Worm (Caenorhabditis elegans) whole organism, L1 larva: ENCODE measurements around the gene C36A4.10.

Experiments
- C04F5.9 ChIP-seq: sonication (generic microtip); optimal IDR thresholded peaks from 2 replicates; lab custom pipeline; 2016; ENCODE audit warnings: missing genetic modification characterization, missing compliant biosample characterization
- aly-2 ChIP-seq: fragments of 150-350 bp; optimal IDR thresholded peaks from 2 replicates; lab custom pipeline; 2014; ENCODE audit warnings: missing biosample characterization, missing genetic modification characterization
- blmp-1 ChIP-seq: fragments of 150-350 bp; optimal IDR thresholded peaks from 2 replicates; lab custom pipeline; 2014; ENCODE audit warnings: missing biosample characterization, missing genetic modification characterization
- ceh-82 ChIP-seq, 3 experiments: fragments of 150-350 bp in 1 of 3; sonication (generic microtip) in 2 of 3; optimal IDR thresholded peaks; 2 replicates each; lab custom pipeline; 2014 to 2017; ENCODE audit warnings: missing biosample characterization in 3 of 3, missing genetic modification characterization in 3 of 3
- ceh-90 ChIP-seq: sonication (generic microtip); optimal IDR thresholded peaks from 2 replicates; lab custom pipeline; 2016; ENCODE audit warnings: missing genetic modification characterization, missing compliant biosample characterization
- dsc-1 ChIP-seq: sonication (generic microtip); optimal IDR thresholded peaks from 2 replicates; lab custom pipeline; 2016; ENCODE audit warnings: mild to moderate bottlenecking, missing genetic modification characterization, missing compliant biosample characterization
- efl-1 ChIP-seq, 4 experiments: fragments of 150-350 bp; optimal IDR thresholded peaks in 3 of 4; peaks in 1 of 4; 1 replicate in 1 of 4; 2 replicates in 3 of 4; lab custom pipeline; 2014; ENCODE audit warnings: missing biosample characterization in 2 of 4, missing genetic modification characterization in 2 of 4, missing genetic modification reagents in 2 of 4
- efl-3 ChIP-seq: fragments of 200-800 bp; sonication (Bioruptor generic); optimal IDR thresholded peaks from 2 replicates; lab custom pipeline; 2018; ENCODE audit warnings: mild to moderate bottlenecking, missing genetic modification characterization, missing compliant biosample characterization
- egl-27 ChIP-seq, 2 experiments: fragments of 150-350 bp in 1 of 2; sonication (generic microtip); optimal IDR thresholded peaks; 3 replicates each; lab custom pipeline; 2017 to 2018; ENCODE audit warnings: missing biosample characterization in 2 of 2, missing genetic modification characterization in 2 of 2, missing genetic modification reagents in 2 of 2
- elt-2 ChIP-seq: sonication (generic microtip); optimal IDR thresholded peaks from 2 replicates; lab custom pipeline; 2016; ENCODE audit warnings: missing genetic modification characterization, mild to moderate bottlenecking, inconsistent platforms, missing compliant biosample characterization, missing genetic modification reagents
- elt-3 ChIP-seq, 6 experiments: fragments of 150-350 bp in 1 of 6; sonication (generic microtip); optimal IDR thresholded peaks; 2 replicates each; lab custom pipeline; 2017 to 2018; ENCODE audit warnings: missing biosample characterization in 6 of 6, missing genetic modification characterization in 6 of 6, inconsistent platforms in 1 of 6
- ets-5 ChIP-seq: fragments of 200-800 bp; sonication (Bioruptor generic); IDR thresholded peaks from 2 replicates; pipeline ENCODE4 v1.3.6; 2022; ENCODE audit warnings: missing genetic modification characterization, missing compliant biosample characterization
- fkh-10 ChIP-seq: sonication (generic microtip); optimal IDR thresholded peaks from 2 replicates; lab custom pipeline; 2017; ENCODE audit warnings: missing biosample characterization, missing genetic modification reagents, missing genetic modification characterization
- fos-1 ChIP-seq: fragments of 150-350 bp; optimal IDR thresholded peaks from 2 replicates; lab custom pipeline; 2014; ENCODE audit warnings: missing biosample characterization, missing genetic modification characterization
- hlh-17 ChIP-seq: fragments of 200-800 bp; sonication (Bioruptor generic); optimal IDR thresholded peaks from 2 replicates; lab custom pipeline; 2018; ENCODE audit warnings: missing genetic modification characterization, mild to moderate bottlenecking, missing compliant biosample characterization, moderate library complexity, borderline replicate concordance
- hlh-4 ChIP-seq: sonication (generic microtip); optimal IDR thresholded peaks from 2 replicates; lab custom pipeline; 2016; ENCODE audit warnings: mild to moderate bottlenecking, missing genetic modification characterization, missing compliant biosample characterization
- isw-1 ChIP-seq: fragments of 200-800 bp; sonication (Bioruptor generic); IDR thresholded peaks from 2 replicates; pipeline ENCODE4 v1.3.6; 2022; ENCODE audit warnings: missing genetic modification characterization, missing compliant biosample characterization
- jun-1 ChIP-seq: fragments of 150-350 bp; optimal IDR thresholded peaks from 2 replicates; lab custom pipeline; 2014; ENCODE audit warnings: missing biosample characterization, missing genetic modification reagents, missing genetic modification characterization
- lsy-2 ChIP-seq, 2 experiments: fragments of 150-350 bp; optimal IDR thresholded peaks; 2 replicates each; lab custom pipeline; 2014; ENCODE audit warnings: missing biosample characterization in 2 of 2, missing genetic modification characterization in 2 of 2
- mab-9 ChIP-seq: fragments of 200-800 bp; sonication (Bioruptor generic); IDR thresholded peaks from 2 replicates; pipeline ENCODE4 v1.3.6; 2022; ENCODE audit warnings: missing genetic modification reagents, missing genetic modification characterization, missing compliant biosample characterization
- mdl-1 ChIP-seq, 2 experiments: fragments of 150-350 bp; optimal IDR thresholded peaks; 2 replicates each; lab custom pipeline; 2014 to 2017; ENCODE audit warnings: missing biosample characterization in 2 of 2, missing genetic modification characterization in 2 of 2, inconsistent platforms in 1 of 2
- mef-2 ChIP-seq: fragments of 150-350 bp; optimal IDR thresholded peaks from 2 replicates; lab custom pipeline; 2014; ENCODE audit warnings: missing biosample characterization, missing genetic modification characterization
- nhr-19 ChIP-seq: fragments of 200-800 bp; sonication (Bioruptor generic); conservative IDR thresholded peaks from 2 replicates; pipeline ENCODE4 v1.3.6; 2022; ENCODE audit warnings: missing genetic modification characterization, missing compliant biosample characterization
- nhr-20 ChIP-seq: sonication (generic microtip); optimal IDR thresholded peaks from 2 replicates; lab custom pipeline; 2016; ENCODE audit warnings: mild to moderate bottlenecking, missing genetic modification characterization, missing compliant biosample characterization
- nhr-76 ChIP-seq: sonication (generic microtip); optimal IDR thresholded peaks from 2 replicates; lab custom pipeline; 2017; ENCODE audit warnings: missing biosample characterization, missing genetic modification characterization
- nhr-84 ChIP-seq: sonication (generic microtip); optimal IDR thresholded peaks from 2 replicates; lab custom pipeline; 2017; ENCODE audit warnings: missing biosample characterization, missing genetic modification characterization
- nhr-85 ChIP-seq: sonication (generic microtip); peaks from one replicate; lab custom pipeline; 2016; ENCODE audit warnings: missing genetic modification characterization, inconsistent platforms, missing compliant biosample characterization
- pax-3 ChIP-seq: fragments of 200-800 bp; sonication (Bioruptor generic); optimal IDR thresholded peaks from 2 replicates; lab custom pipeline; 2018; ENCODE audit warnings: mild to moderate bottlenecking, missing genetic modification characterization, moderate library complexity, missing compliant biosample characterization
- pqm-1 ChIP-seq: sonication (generic microtip); optimal IDR thresholded peaks from 3 replicates; lab custom pipeline; 2017; ENCODE audit warnings: missing biosample characterization, missing genetic modification characterization
- rnt-1 ChIP-seq: sonication (generic microtip); optimal IDR thresholded peaks from 2 replicates; lab custom pipeline; 2016; ENCODE audit warnings: mild to moderate bottlenecking, missing genetic modification characterization, moderate library complexity, missing compliant biosample characterization
- skn-1 ChIP-seq: fragments of 150-350 bp; optimal IDR thresholded peaks from 2 replicates; lab custom pipeline; 2014; ENCODE audit warnings: missing biosample characterization, missing genetic modification characterization
- snpc-4 ChIP-seq: fragments of 150-350 bp; optimal IDR thresholded peaks from 2 replicates; lab custom pipeline; 2014; ENCODE audit warnings: missing biosample characterization, missing genetic modification characterization
- snu-23 ChIP-seq: sonication (generic microtip); optimal IDR thresholded peaks from 2 replicates; lab custom pipeline; 2016; ENCODE audit warnings: missing genetic modification characterization, missing compliant biosample characterization
- sup-37 ChIP-seq: fragments of 200-800 bp; sonication (Bioruptor generic); optimal IDR thresholded peaks from 2 replicates; lab custom pipeline; 2018; ENCODE audit warnings: mild to moderate bottlenecking, missing genetic modification characterization, missing compliant biosample characterization
- tbx-2 ChIP-seq: sonication (generic microtip); optimal IDR thresholded peaks from 2 replicates; lab custom pipeline; 2016; ENCODE audit warnings: missing genetic modification characterization, missing compliant biosample characterization
- tlp-1 ChIP-seq: fragments of 150-350 bp; optimal IDR thresholded peaks from 2 replicates; lab custom pipeline; 2014; ENCODE audit warnings: missing biosample characterization, missing genetic modification characterization
- unc-86 ChIP-seq: sonication (generic microtip); optimal IDR thresholded peaks from 2 replicates; lab custom pipeline; 2016; ENCODE audit warnings: missing genetic modification characterization, missing compliant biosample characterization
- vab-15 ChIP-seq: sonication (generic microtip); optimal IDR thresholded peaks from 2 replicates; lab custom pipeline; 2017; ENCODE audit warnings: missing genotype, mild to moderate bottlenecking, missing genetic modification characterization, missing compliant biosample characterization
- xbp-1 ChIP-seq: sonication (generic microtip); optimal IDR thresholded peaks from 2 replicates; lab custom pipeline; 2016; ENCODE audit warnings: missing genetic modification characterization, missing compliant biosample characterization
- zip-4 ChIP-seq: fragments of 200-800 bp; sonication (Bioruptor generic); optimal IDR thresholded peaks from 2 replicates; lab custom pipeline; 2018; ENCODE audit warnings: mild to moderate bottlenecking, missing genetic modification characterization, moderate library complexity, missing compliant biosample characterization
- ztf-11 ChIP-seq, 2 experiments: sonication (generic microtip); optimal IDR thresholded peaks; 2 replicates each; lab custom pipeline; 2016 to 2017; ENCODE audit warnings: missing genetic modification characterization in 2 of 2, missing biosample characterization in 1 of 2, missing compliant biosample characterization in 1 of 2
- ztf-4 ChIP-seq: fragments of 150-350 bp; optimal IDR thresholded peaks from 2 replicates; lab custom pipeline; 2014; ENCODE audit warnings: missing biosample characterization, missing genetic modification characterization

The C36A4.10 gene

DNA sequence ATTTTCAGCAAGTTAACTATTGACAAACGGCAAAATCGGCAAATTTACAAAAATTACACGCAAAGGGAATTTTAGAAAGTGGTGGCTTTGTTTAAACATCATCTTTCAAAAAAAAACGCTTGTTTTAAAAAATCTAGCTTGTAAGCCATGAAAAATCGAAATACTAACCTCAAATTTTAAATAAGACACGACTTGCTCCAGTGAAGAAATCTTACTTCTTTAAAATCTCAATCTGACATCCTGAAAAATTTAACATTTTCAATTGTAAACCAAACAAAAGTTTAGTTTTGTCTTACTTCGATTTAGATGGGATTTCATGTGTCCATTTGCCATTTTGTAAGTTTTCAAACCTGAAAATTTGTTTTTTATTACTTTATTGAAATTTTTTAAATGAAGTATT lies 517 bp upstream of the C36A4.10 start:
- no peak for TF ChIP-seq C04F5.9 (tag; lab: Kevin White, UChicago)
- no peak for TF ChIP-seq ceh-90 (tag; lab: Kevin White, UChicago)
- TF ChIP-seq hlh-17 = no peak
- TF ChIP-seq isw-1 (GFP tag; lab: Robert Waterston, UW) = no peak

DNA sequence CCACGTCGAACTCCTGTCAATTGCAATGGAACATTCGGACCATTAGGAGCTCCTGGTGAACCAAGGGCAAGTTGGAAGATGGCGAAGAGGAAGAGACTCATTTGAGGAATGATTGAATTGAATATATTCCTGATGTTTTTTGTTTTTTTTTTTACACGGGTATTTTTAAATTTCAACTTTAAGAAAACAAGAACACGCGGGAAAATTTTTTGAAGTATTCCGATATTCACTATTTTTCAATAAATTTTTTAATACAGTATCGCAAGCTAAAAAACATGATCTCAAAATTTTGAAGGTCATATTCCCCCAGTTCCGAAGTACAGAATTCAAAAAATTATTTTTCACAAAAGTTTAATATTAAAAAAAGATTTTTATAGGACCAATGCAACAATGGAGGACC lies 2.2 kb downstream of the C36A4.10 start, which contains the start of gene cnnm-5:
TSS of gene cnnm-5 (minus strand) at position 101 of the 400 bp plus-strand sequence.
- TF ChIP-seq snpc-4 (tag; lab: Kevin White, UChicago) = no peak
- TF ChIP-seq vab-15 (tag; lab: Kevin White, UChicago) = no peak
- TF ChIP-seq fkh-10 (GFP tag; lab: Kevin White, UChicago) = no peak
- TF ChIP-seq elt-2 (tag; lab: Kevin White, UChicago) = no peak
- TF ChIP-seq egl-27 (tag; optimal IDR thresholded peaks at IDR 0.05; lab: Kevin White, UChicago) = no peak
- TF ChIP-seq mdl-1 (tag; optimal IDR thresholded peaks at IDR 0.05; lab: Kevin White, UChicago) = no peak
- no peak for TF ChIP-seq elt-3 (tag; optimal IDR thresholded peaks at IDR 0.05; lab: Kevin White, UChicago)
- no peak for TF ChIP-seq unc-86 (tag; lab: Kevin White, UChicago)
- TF ChIP-seq aly-2 (tag; lab: Kevin White, UChicago) = no peak

DNA sequence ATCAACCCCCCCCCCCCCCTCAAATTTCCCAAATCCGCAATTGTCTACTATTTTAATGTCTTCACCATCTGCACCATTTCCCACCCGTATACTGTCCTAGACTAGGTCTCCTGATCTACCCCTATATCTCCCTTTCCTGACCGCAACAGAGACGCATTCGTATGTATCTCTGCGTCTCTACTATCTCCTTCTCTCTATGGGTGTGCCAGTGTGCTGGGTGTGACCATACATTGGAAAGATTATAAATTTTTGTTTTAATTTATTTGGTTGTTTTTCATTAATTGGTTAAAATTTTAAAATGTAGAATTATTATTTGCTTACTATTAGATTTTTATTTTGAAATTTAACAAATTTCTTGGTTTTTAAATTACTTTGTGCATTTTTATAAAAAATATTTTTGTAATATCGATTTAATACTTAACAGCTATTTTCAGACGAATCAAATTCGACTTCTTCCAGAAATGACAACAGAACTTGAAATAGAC lies 9.3 kb downstream of the C36A4.10 start, which contains the start of gene amx-1:
TSS of gene amx-1 (plus strand) at position 435 of the 485 bp plus-strand sequence.
- no peak for TF ChIP-seq nhr-84
- no peak for TF ChIP-seq mef-2 (tag; lab: Kevin White, UChicago)
- TF ChIP-seq efl-1 (optimal IDR thresholded peaks at IDR 0.05; lab: Kevin White, UChicago) = peak in 1 of 2 experiments; percentile 1
- no peak for TF ChIP-seq efl-1 (GFP tag; optimal IDR thresholded peaks at IDR 0.05 in 1 of 2; lab: Kevin White, UChicago)
- TF ChIP-seq pqm-1 (tag; lab: Kevin White, UChicago) = no peak
- no peak for TF ChIP-seq nhr-19 (GFP tag; lab: Robert Waterston, UW)
- no peak for TF ChIP-seq vab-15 (tag; lab: Kevin White, UChicago)
- TF ChIP-seq zip-4 (GFP tag; lab: Kevin White, UChicago) = no peak
- no peak for TF ChIP-seq tbx-2 (tag; lab: Kevin White, UChicago)
- TF ChIP-seq rnt-1 (tag; lab: Kevin White, UChicago) = peak; percentile 47
- no peak for TF ChIP-seq mab-9 (GFP tag; lab: Robert Waterston, UW)
- TF ChIP-seq snu-23 (GFP tag; lab: Kevin White, UChicago) = peak; percentile 22
- no peak for TF ChIP-seq pax-3 (tag; lab: Kevin White, UChicago)
- TF ChIP-seq nhr-76 (tag; lab: Kevin White, UChicago) = no peak
- no peak for TF ChIP-seq nhr-20 (tag; lab: Kevin White, UChicago)
- TF ChIP-seq, all 84 proteins: peak for 3

DNA sequence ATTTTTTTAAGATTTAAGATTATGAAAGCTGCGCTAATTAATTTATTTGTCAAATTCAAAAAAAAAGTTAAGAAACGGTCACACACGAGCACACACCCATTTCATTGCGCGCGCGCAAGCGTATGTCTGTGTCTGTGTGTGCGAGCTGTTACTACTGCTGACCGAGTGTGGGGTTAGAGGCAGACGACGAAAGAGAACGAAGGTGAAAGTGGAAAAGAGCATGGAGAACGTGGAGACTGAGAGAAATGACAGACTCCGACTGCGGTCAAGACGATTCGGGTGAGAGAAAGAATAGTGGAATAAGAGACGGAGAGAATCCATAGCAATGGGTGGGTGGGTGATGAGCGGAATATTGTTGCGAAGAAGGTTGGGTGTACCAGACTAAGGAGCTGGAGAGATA lies 11.1 kb downstream of the C36A4.10 start:
- TF ChIP-seq rnt-1 (tag; lab: Kevin White, UChicago) (peak; percentile 86), skn-1 (peak; percentile 61), efl-3 (GFP tag; lab: Kevin White, UChicago) (no peak), fos-1 (tag; lab: Kevin White, UChicago) (peak; percentile 35), mab-9 (GFP tag; lab: Robert Waterston, UW) (0 out of 2 replicates have a peak, but pooled peaks have one; percentile 9), lsy-2 (tag; optimal IDR thresholded peaks at IDR 0.05; lab: Kevin White, UChicago) (peak; percentile 65 to 83), xbp-1 (tag; lab: Kevin White, UChicago) (peak; percentile 56), tlp-1 (tag; lab: Kevin White, UChicago) (no peak), hlh-17 (no peak), dsc-1 (tag; lab: Kevin White, UChicago) (peak; percentile 20), efl-1 (optimal IDR thresholded peaks at IDR 0.05; lab: Kevin White, UChicago) (peak; percentile 66 to 72), efl-1 (GFP tag; optimal IDR thresholded peaks at IDR 0.05 in 1 of 2; lab: Kevin White, UChicago) (peak; percentile 33 to 79), zip-4 (GFP tag; lab: Kevin White, UChicago) (no peak), nhr-20 (tag; lab: Kevin White, UChicago) (peak; percentile 75), ztf-11 (tag; optimal IDR thresholded peaks at IDR 0.05; lab: Kevin White, UChicago) (peak in 1 of 2 experiments; percentile 36), pax-3 (tag; lab: Kevin White, UChicago) (no peak), mdl-1 (tag; optimal IDR thresholded peaks at IDR 0.05; lab: Kevin White, UChicago) (peak in 1 of 2 experiments; percentile 74), elt-3 (tag; optimal IDR thresholded peaks at IDR 0.05; lab: Kevin White, UChicago) (peak in 2 of 6 experiments; percentile 10 to 33), ets-5 (GFP tag; lab: Robert Waterston, UW) (no peak), hlh-4 (tag; lab: Kevin White, UChicago) (no peak), sup-37 (GFP tag; lab: Kevin White, UChicago) (peak; percentile 42), snu-23 (GFP tag; lab: Kevin White, UChicago) (peak; percentile 82), snpc-4 (tag; lab: Kevin White, UChicago) (no peak), jun-1 (tag; lab: Kevin White, UChicago) (peak; percentile 25), ztf-4 (tag; lab: Kevin White, UChicago) (no peak), isw-1 (GFP tag; lab: Robert Waterston, UW) (peak; percentile 42; the same call in 1 of the 2 replicates), nhr-85 (peak; percentile 77), blmp-1 (tag; lab: Kevin White, UChicago) (peak; percentile 100), mef-2 (tag; lab: Kevin White, UChicago) (no peak), ceh-90 (tag; lab: Kevin White, UChicago) (no peak), ceh-82 (tag; optimal IDR thresholded peaks at IDR 0.05; lab: Kevin White, UChicago) (peak; percentile 28 to 69 (median 35))
